Worm (Caenorhabditis elegans): Measurements from ENCODE around the gene M6.11.

DNA sequence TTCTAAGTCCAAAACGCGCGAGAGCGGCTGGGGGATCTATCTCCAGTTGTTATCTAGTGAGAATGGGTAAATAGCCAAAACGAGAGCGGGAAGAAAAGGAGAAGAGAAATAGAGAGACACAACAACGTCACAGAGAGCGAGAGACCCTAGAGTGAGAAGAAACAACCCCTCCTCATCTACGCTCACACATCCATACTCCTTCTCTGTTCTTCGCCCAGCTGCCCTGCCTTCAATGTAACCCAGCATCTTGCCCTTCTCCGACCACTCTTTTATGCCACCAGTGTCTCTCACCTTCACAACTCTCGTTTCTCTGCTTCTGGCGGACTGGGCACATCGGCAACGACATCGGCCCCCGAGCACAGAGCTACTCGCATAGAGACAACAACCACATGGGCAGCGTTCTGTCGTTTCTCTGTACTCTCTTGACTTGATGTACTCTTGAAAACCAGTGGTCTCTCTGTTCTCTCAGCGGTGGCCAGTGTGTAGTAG is 48.1 kb downstream of the M6.11 start:
- TF ChIP-seq pqm-1 (tag; optimal IDR thresholded peaks at IDR 0.05) = no peak
- TF ChIP-seq ama-1 (optimal IDR thresholded peaks at IDR 0.05) = no peak
- TF ChIP-seq ceh-82 (tag; optimal IDR thresholded peaks at IDR 0.05) = peak; percentile 23 to 88 (median 61)
- TF ChIP-seq zag-1 (tag; optimal IDR thresholded peaks at IDR 0.05) = peak; percentile 56
- TF ChIP-seq nhr-20 (tag; optimal IDR thresholded peaks at IDR 0.05) = peak; percentile 87
- peak in 1 of 6 experiments; percentile 45 for TF ChIP-seq elt-3 (tag; optimal IDR thresholded peaks at IDR 0.05)
- TF ChIP-seq ceh-90 (tag; optimal IDR thresholded peaks at IDR 0.05) = no peak

Measured in whole organism, L1 larva.